Fruit fly (Drosophila melanogaster) whole organism, embryonic: ENCODE results near the gene siz.

Experiments
- Awh ChIP-seq: fragments of 200-800 bp; sonication (Bioruptor generic); IDR thresholded peaks from 2 replicates; pipeline ENCODE4, ENCODE4 v1.3.6; 2022; ENCODE audit warnings: missing biosample characterization, missing genetic modification characterization
- B-H2 ChIP-seq: fragments of 200-800 bp; sonication (Bioruptor generic); optimal IDR thresholded peaks from 2 replicates; lab custom pipeline; 2018; ENCODE audit warnings: missing biosample characterization, mild to moderate bottlenecking, missing genetic modification characterization
- Bdp1 ChIP-seq: fragments of 200-800 bp; sonication (Bioruptor generic); optimal IDR thresholded peaks from 3 replicates; lab custom pipeline; 2016; ENCODE audit warnings: missing biosample characterization, missing genetic modification characterization
- Blimp-1 ChIP-seq: fragments of 200-800 bp; sonication (Bioruptor generic); optimal IDR thresholded peaks from 3 replicates; lab custom pipeline; 2018; ENCODE audit warnings: missing biosample characterization, missing genetic modification characterization, mild to moderate bottlenecking, moderate library complexity, missing genetic modification reagents
- C15 ChIP-seq: fragments of 200-800 bp; sonication (Bioruptor generic); IDR thresholded peaks from 3 replicates; pipeline ENCODE4 v1.3.6; 2022; ENCODE audit warnings: missing biosample characterization, missing genetic modification characterization
- CG10274 ChIP-seq: fragments of 200-800 bp; sonication (Bioruptor generic); optimal IDR thresholded peaks from 3 replicates; lab custom pipeline; 2017; ENCODE audit warnings: missing biosample characterization, mild to moderate bottlenecking, missing genetic modification characterization
- CG10321 ChIP-seq: fragments of 200-800 bp; sonication (Bioruptor generic); IDR thresholded peaks from 2 replicates; pipeline ENCODE4 v1.3.6; 2022; ENCODE audit warnings: missing biosample characterization, missing genetic modification characterization
- CG11085 ChIP-seq: fragments of 200-800 bp; sonication (Bioruptor generic); IDR thresholded peaks from 2 replicates; pipeline ENCODE4 v1.3.6; 2022; ENCODE audit warnings: missing biosample characterization, missing genetic modification characterization
- CG1233 ChIP-seq: fragments of 200-800 bp; sonication (Bioruptor generic); optimal IDR thresholded peaks from 4 replicates; lab custom pipeline; 2018; ENCODE audit warnings: missing biosample characterization, mild to moderate bottlenecking, missing genetic modification characterization
- CG12942 ChIP-seq: fragments of 200-800 bp; sonication (Bioruptor generic); optimal IDR thresholded peaks from 3 replicates; lab custom pipeline; 2016; ENCODE audit warnings: missing biosample characterization, missing genetic modification characterization
- CG13894 ChIP-seq: fragments of 200-800 bp; sonication (Bioruptor generic); optimal IDR thresholded peaks from 3 replicates; lab custom pipeline; 2018; ENCODE audit warnings: missing biosample characterization, mild to moderate bottlenecking, missing genetic modification characterization, moderate library complexity
- CG16813 ChIP-seq: fragments of 200-800 bp; sonication (Bioruptor generic); IDR thresholded peaks from 3 replicates; pipeline ENCODE4 v1.3.6; 2022; ENCODE audit warnings: missing biosample characterization, missing genetic modification characterization; ENCODE audit not compliant: partially characterized antibody
- CG18599 ChIP-seq: fragments of 200-800 bp; sonication (Bioruptor generic); optimal IDR thresholded peaks from 3 replicates; lab custom pipeline; 2017; ENCODE audit warnings: missing biosample characterization, missing genetic modification characterization, mild to moderate bottlenecking, moderate library complexity, missing genetic modification reagents
- CG2116 ChIP-seq: fragments of 200-800 bp; sonication (Bioruptor generic); optimal IDR thresholded peaks from 3 replicates; lab custom pipeline; 2018; ENCODE audit warnings: missing biosample characterization, mild to moderate bottlenecking, missing genetic modification characterization
- CG32767 ChIP-seq: fragments of 200-800 bp; sonication (Bioruptor generic); IDR thresholded peaks from 2 replicates; pipeline ENCODE4 v1.3.6; 2022; ENCODE audit warnings: missing biosample characterization, missing genetic modification characterization
- CG7372 ChIP-seq: fragments of 200-800 bp; sonication (Bioruptor generic); IDR thresholded peaks from 2 replicates; pipeline ENCODE4 v1.3.6; 2022; ENCODE audit warnings: missing biosample characterization, missing genetic modification characterization
- CG9727 ChIP-seq: fragments of 200-800 bp; sonication (Bioruptor generic); optimal IDR thresholded peaks from 3 replicates; lab custom pipeline; 2017; ENCODE audit warnings: missing biosample characterization, mild to moderate bottlenecking, missing genetic modification characterization
- CTCF ChIP-seq: fragments of 200-800 bp; sonication (Bioruptor generic); optimal IDR thresholded peaks from 2 replicates; lab custom pipeline; 2017; ENCODE audit warnings: missing biosample characterization, mild to moderate bottlenecking, missing genetic modification characterization, moderate library complexity
- Deaf1 ChIP-seq: fragments of 200-800 bp; optimal IDR thresholded peaks from 3 replicates; lab custom pipeline; 2019; ENCODE audit warnings: missing biosample characterization, mild to moderate bottlenecking, missing genetic modification characterization, moderate library complexity
- Dek ChIP-seq: fragments of 200-800 bp; sonication (Bioruptor generic); optimal IDR thresholded peaks from 3 replicates; lab custom pipeline; 2019; ENCODE audit warnings: missing biosample characterization, mild to moderate bottlenecking, missing genetic modification characterization, moderate library complexity
- Dref ChIP-seq: fragments of 200-800 bp; sonication (Bioruptor generic); IDR thresholded peaks from 2 replicates; pipeline ENCODE4 v1.3.6; 2022; ENCODE audit warnings: missing biosample characterization, missing genetic modification characterization
- HHEX ChIP-seq: fragments of 200-800 bp; sonication (Bioruptor generic); optimal IDR thresholded peaks from 3 replicates; lab custom pipeline; 2017; ENCODE audit warnings: missing biosample characterization, mild to moderate bottlenecking, missing genetic modification characterization, missing genetic modification reagents
- HLH3B ChIP-seq: fragments of 200-800 bp; sonication (Bioruptor generic); IDR thresholded peaks from 2 replicates; pipeline ENCODE4 v1.3.6; 2022; ENCODE audit warnings: missing biosample characterization, missing genetic modification characterization
- Jarid2 ChIP-seq: fragments of 200-800 bp; sonication (Bioruptor generic); optimal IDR thresholded peaks from 3 replicates; lab custom pipeline; 2017; ENCODE audit warnings: mild to moderate bottlenecking, missing biosample characterization, missing genetic modification reagents, missing genetic modification characterization
- Lpt ChIP-seq: fragments of >200 bp; optimal IDR thresholded peaks from 2 replicates; lab custom pipeline; 2018; ENCODE audit warnings: missing biosample characterization, missing genetic modification characterization
- MTF-1 ChIP-seq: fragments of 200-800 bp; sonication (Bioruptor generic); optimal IDR thresholded peaks from 2 replicates; lab custom pipeline; 2018; ENCODE audit warnings: missing biosample characterization, mild to moderate bottlenecking, missing genetic modification characterization, borderline replicate concordance
- Nf-YB ChIP-seq: fragments of 200-800 bp; sonication (Bioruptor generic); optimal IDR thresholded peaks from 3 replicates; lab custom pipeline; 2019; ENCODE audit warnings: missing biosample characterization, mild to moderate bottlenecking, missing genetic modification characterization, moderate library complexity
- Taf1 ChIP-seq: fragments of 200-800 bp; sonication (Bioruptor generic); IDR thresholded peaks from 2 replicates; pipeline ENCODE4 v1.3.6; 2022; ENCODE audit warnings: missing biosample characterization, missing genetic modification characterization
- Vsx1 ChIP-seq: fragments of 200-800 bp; sonication (Bioruptor generic); optimal IDR thresholded peaks from 2 replicates; lab custom pipeline; 2017; ENCODE audit warnings: missing biosample characterization, mild to moderate bottlenecking, missing genetic modification characterization, missing genetic modification reagents
- Xrp1 ChIP-seq: fragments of 200-800 bp; sonication (Bioruptor generic); IDR thresholded peaks from 2 replicates; pipeline ENCODE4 v1.3.6; 2022; ENCODE audit warnings: missing biosample characterization, missing genetic modification characterization
- abd-A ChIP-seq: fragments of 200-800 bp; sonication (Bioruptor generic); optimal IDR thresholded peaks from 3 replicates; lab custom pipeline; 2019; ENCODE audit warnings: missing biosample characterization, mild to moderate bottlenecking, missing genetic modification characterization, moderate library complexity
- ac ChIP-seq: fragments of 200-800 bp; sonication (Bioruptor generic); optimal IDR thresholded peaks from 3 replicates; lab custom pipeline; 2017; ENCODE audit warnings: missing biosample characterization, mild to moderate bottlenecking, missing genetic modification characterization
- caup ChIP-seq: fragments of 200-800 bp; sonication (Bioruptor generic); optimal IDR thresholded peaks from 3 replicates; lab custom pipeline; 2017; ENCODE audit warnings: missing biosample characterization, mild to moderate bottlenecking, missing genetic modification characterization, moderate library complexity; ENCODE audit not compliant: severe bottlenecking
- chinmo ChIP-seq: fragments of 200-800 bp; sonication (Bioruptor generic); IDR thresholded peaks from 4 replicates; pipeline ENCODE4 v1.3.6; 2022; ENCODE audit warnings: missing biosample characterization, missing genetic modification characterization; ENCODE audit not compliant: partially characterized antibody
- ems ChIP-seq: fragments of 200-800 bp; sonication (Bioruptor generic); optimal IDR thresholded peaks from 3 replicates; lab custom pipeline; 2016; ENCODE audit warnings: missing biosample characterization, missing genetic modification characterization
- gce ChIP-seq: fragments of 200-800 bp; sonication (Bioruptor generic); IDR thresholded peaks from 3 replicates; pipeline ENCODE4 v1.3.6; 2022; ENCODE audit warnings: missing biosample characterization, missing genetic modification characterization
- gro ChIP-seq: fragments of 200-800 bp; sonication (Bioruptor generic); optimal IDR thresholded peaks from 2 replicates; lab custom pipeline; 2016; ENCODE audit warnings: missing biosample characterization, missing genetic modification characterization
- jumu ChIP-seq: fragments of 200-800 bp; sonication (Bioruptor generic); optimal IDR thresholded peaks from 3 replicates; lab custom pipeline; 2016; ENCODE audit warnings: missing biosample characterization, missing genetic modification characterization
- lmd ChIP-seq: fragments of 200-800 bp; sonication (Bioruptor generic); IDR thresholded peaks from 2 replicates; pipeline ENCODE4 v1.3.6; 2022; ENCODE audit warnings: missing biosample characterization, missing genetic modification characterization
- maf-S ChIP-seq: fragments of 200-800 bp; sonication (Bioruptor generic); optimal IDR thresholded peaks from 2 replicates; lab custom pipeline; 2016; ENCODE audit warnings: missing biosample characterization, missing genetic modification characterization
- pan ChIP-seq, 4 experiments: fragments of >200 bp in 3 of 4; fragments of 200-800 bp in 1 of 4; sonication (Bioruptor generic) in 1 of 4; optimal IDR thresholded peaks in 3 of 4; IDR thresholded peaks in 1 of 4; 2 replicates each; pipeline versions ENCODE4 v1.3.6 to Lab custom; 2017 to 2022; ENCODE audit warnings: missing biosample characterization in 2 of 4, missing genetic modification characterization in 2 of 4, mixed read lengths in 1 of 4
- sd ChIP-seq: fragments of 200-800 bp; sonication (Bioruptor generic); optimal IDR thresholded peaks from 3 replicates; lab custom pipeline; 2018; ENCODE audit warnings: missing biosample characterization, mild to moderate bottlenecking, missing genetic modification characterization, moderate library complexity
- sens ChIP-seq: fragments of 200-800 bp; sonication (Bioruptor generic); peaks from one replicate; lab custom pipeline; 2016; ENCODE audit warnings: missing biosample characterization, missing genetic modification characterization
- so ChIP-seq: fragments of 200-800 bp; sonication (Bioruptor generic); IDR thresholded peaks from 3 replicates; pipeline ENCODE4 v1.3.6; 2022; ENCODE audit warnings: missing biosample characterization, missing genetic modification characterization
- sr ChIP-seq: fragments of 200-800 bp; sonication (Bioruptor generic); IDR thresholded peaks from 3 replicates; pipeline ENCODE4 v1.3.6; 2022; ENCODE audit warnings: missing biosample characterization, missing genetic modification characterization
- stwl ChIP-seq: fragments of 200-800 bp; sonication (Bioruptor generic); optimal IDR thresholded peaks from 3 replicates; lab custom pipeline; 2018; ENCODE audit warnings: missing biosample characterization, mild to moderate bottlenecking, missing genetic modification characterization, moderate library complexity
- tap ChIP-seq: fragments of 200-800 bp; optimal IDR thresholded peaks from 3 replicates; lab custom pipeline; 2019; ENCODE audit warnings: missing biosample characterization, mild to moderate bottlenecking, missing genetic modification characterization, moderate library complexity
- vvl ChIP-seq: fragments of 200-800 bp; sonication (Bioruptor generic); IDR thresholded peaks from 2 replicates; pipeline ENCODE4 v1.3.6; 2022; ENCODE audit warnings: missing biosample characterization, missing genetic modification characterization

siz gene

DNA sequence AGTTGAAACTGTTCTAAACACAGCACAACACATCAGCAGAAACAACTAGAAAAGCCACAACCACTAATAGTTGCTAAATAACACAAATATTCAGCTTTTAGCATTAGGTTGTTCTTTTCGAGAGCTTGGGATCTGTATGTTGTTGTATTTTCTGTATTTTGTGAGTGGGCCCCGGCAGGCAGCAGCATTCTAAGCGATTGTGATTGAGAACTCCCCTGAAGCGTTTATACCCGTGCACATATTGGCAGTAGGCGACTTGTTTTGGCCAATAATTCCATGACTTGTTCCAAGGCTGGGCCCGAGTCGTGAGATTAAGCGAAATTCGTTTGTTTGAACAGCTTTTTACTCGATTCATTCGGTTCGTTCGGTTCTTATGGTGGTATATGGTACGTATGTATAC lies 27.6 kb downstream of the siz start:
- TF ChIP-seq Lpt (GFP tag; lab: Kevin White, UChicago) (no peak), Nf-YB (GFP tag; lab: Kevin White, UChicago) (no peak), Jarid2 (GFP tag; lab: Kevin White, UChicago) (no peak), CG32767 (GFP tag; lab: Robert Waterston, UW) (no peak), Dek (tag; lab: Kevin White, UChicago) (no peak), lmd (GFP tag; lab: Robert Waterston, UW) (no peak), B-H2 (GFP tag; lab: Kevin White, UChicago) (peak; percentile 10), CG9727 (no peak), Blimp-1 (no peak), HHEX (GFP tag; lab: Kevin White, UChicago) (peak; percentile 6), abd-A (tag; lab: Kevin White, UChicago) (no peak), Deaf1 (tag; lab: Kevin White, UChicago) (no peak), chinmo (GFP tag; lab: Robert Waterston, UW) (0 out of 4 replicates have a peak, but pooled peaks have one; percentile 52), caup (no peak), CG7372 (no peak), gro (GFP tag; lab: Kevin White, UChicago) (no peak), sens (GFP tag; lab: Kevin White, UChicago) (no peak), CG13894 (peak; percentile 57), MTF-1 (GFP tag; lab: Kevin White, UChicago) (no peak), jumu (GFP tag; lab: Kevin White, UChicago) (no peak), sd (peak; percentile 50)

DNA sequence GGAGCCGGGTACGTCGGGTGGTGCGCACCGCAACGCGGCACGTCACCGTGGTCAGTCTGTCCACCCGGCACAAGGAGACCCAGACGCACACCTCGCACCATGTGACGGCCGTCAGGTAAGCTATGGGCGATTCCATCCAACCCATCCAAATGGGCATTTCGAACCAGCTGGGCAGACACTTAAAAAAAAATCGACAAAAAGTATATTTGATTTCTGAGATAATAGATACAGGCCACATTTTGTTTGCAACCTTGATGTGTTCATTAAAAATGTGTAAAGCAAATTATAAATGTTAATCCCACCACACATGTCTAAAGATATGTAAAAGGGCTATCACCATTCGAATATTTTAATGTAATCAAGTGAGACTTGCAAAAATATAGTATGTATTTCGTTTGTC lies 30.3 kb downstream of the siz start:
- TF ChIP-seq Xrp1 (GFP tag; lab: Robert Waterston, UW) (0 out of 2 replicates have a peak, but pooled peaks have one; percentile 8), CG10321 (GFP tag; lab: Robert Waterston, UW) (no peak), sr (GFP tag; lab: Robert Waterston, UW) (0 out of 3 replicates have a peak, but pooled peaks have one; percentile 6), pan (optimal IDR thresholded peaks at IDR 0.05; lab: Kevin White, UChicago) (no peak), pan (GFP tag; optimal IDR thresholded peaks at IDR 0.05 in 1 of 2, IDR thresholded peaks at IDR 0.05 in 1 of 2) (peak in 1 of 2 experiments; percentile 10), so (GFP tag; lab: Robert Waterston, UW) (0 out of 3 replicates have a peak, but pooled peaks have one; percentile 4), CG12942 (no peak), CG18599 (GFP tag; lab: Kevin White, UChicago) (no peak), Awh (GFP tag; lab: Robert Waterston, UW) (peak; percentile 63; the same call in 1 of the 2 replicates), sens (GFP tag; lab: Kevin White, UChicago) (peak; percentile 65), gce (0 out of 3 replicates have a peak, but pooled peaks have one; percentile 23), vvl (GFP tag; lab: Robert Waterston, UW) (peak; percentile 42), C15 (0 out of 3 replicates have a peak, but pooled peaks have one; percentile 19), maf-S (GFP tag; lab: Kevin White, UChicago) (no peak), Bdp1 (GFP tag; lab: Kevin White, UChicago) (no peak)

DNA sequence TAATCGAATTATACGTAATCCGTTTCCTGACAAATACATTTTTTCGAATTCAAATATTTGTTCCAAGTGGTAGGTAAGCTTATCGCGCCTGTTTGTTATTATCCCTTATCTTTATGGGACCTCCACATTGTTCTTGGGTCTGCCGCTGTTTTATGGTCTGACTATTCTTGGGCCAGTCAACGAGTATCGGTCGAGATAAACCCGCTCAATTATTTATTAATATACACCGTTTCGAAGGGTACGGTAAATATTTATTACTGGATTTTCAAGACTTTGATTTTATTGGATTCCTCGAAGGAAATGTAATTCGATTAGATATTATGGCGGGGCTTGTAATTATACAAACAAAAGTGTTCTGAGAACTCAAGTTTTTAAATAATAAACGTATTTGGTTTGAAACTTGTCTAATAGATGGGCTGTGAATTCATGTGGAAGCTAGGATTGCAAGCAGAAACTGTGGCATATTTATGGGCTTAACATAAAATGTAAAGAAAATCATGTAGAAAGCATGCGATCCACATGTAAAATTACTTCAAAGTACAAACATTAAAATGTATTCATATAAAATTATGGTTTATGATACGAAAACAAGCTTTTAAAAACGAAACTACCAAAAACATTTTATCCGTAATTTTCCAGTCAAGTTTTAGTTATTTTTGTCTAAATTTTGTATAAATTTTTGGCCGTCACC lies 31.0 kb downstream of the siz start, which contains the start of gene CG43072:
Gene CG43072, plus strand, starts transcription at position 641 of the 691 bp plus-strand sequence.
- TF ChIP-seq ac (peak; percentile 19), Vsx1 (GFP tag; lab: Kevin White, UChicago) (no peak), Dref (GFP tag; lab: Robert Waterston, UW) (no peak), tap (tag; lab: Kevin White, UChicago) (peak; percentile 59), sd (peak; percentile 98), CG1233 (GFP tag; lab: Kevin White, UChicago) (peak; percentile 1), CG11085 (GFP tag; lab: Robert Waterston, UW) (no peak), CG10274 (GFP tag; lab: Kevin White, UChicago) (peak; percentile 2), CG2116 (GFP tag; lab: Kevin White, UChicago) (no peak), Taf1 (GFP tag; lab: Robert Waterston, UW) (no peak), ems (GFP tag; lab: Kevin White, UChicago) (no peak), CTCF (GFP tag; lab: Kevin White, UChicago) (peak; percentile 83), stwl (tag; lab: Kevin White, UChicago) (peak; percentile 49), HLH3B (no peak), CG16813 (GFP tag; lab: Robert Waterston, UW) (peak; percentile 34; the same call in 1 of the 3 replicates)
